Fruit fly (Drosophila melanogaster) whole organism, embryonic: ENCODE results near the gene mRpL14.

Experiments
- ATbp ChIP-seq: fragments of 200-800 bp; sonication (Bioruptor generic); optimal IDR thresholded peaks from 2 replicates; lab custom pipeline; 2017; ENCODE audit warnings: missing biosample characterization, mild to moderate bottlenecking, missing genetic modification characterization, missing genetic modification reagents
- Aef1 ChIP-seq: fragments of 200-800 bp; sonication (Bioruptor generic); IDR thresholded peaks from 3 replicates; pipeline ENCODE4 v1.3.6; 2022; ENCODE audit warnings: missing biosample characterization, missing genetic modification characterization
- Antp ChIP-seq: fragments of 200-800 bp; sonication (Bioruptor generic); optimal IDR thresholded peaks from 3 replicates; lab custom pipeline; 2016; ENCODE audit warnings: missing biosample characterization, missing genetic modification characterization
- Atf-2 ChIP-seq: fragments of 200-800 bp; sonication (Bioruptor generic); optimal IDR thresholded peaks from 2 replicates; lab custom pipeline; 2016; ENCODE audit warnings: missing biosample characterization, missing genetic modification characterization
- Awh ChIP-seq: fragments of 200-800 bp; sonication (Bioruptor generic); IDR thresholded peaks from 2 replicates; pipeline ENCODE4, ENCODE4 v1.3.6; 2022; ENCODE audit warnings: missing biosample characterization, missing genetic modification characterization
- B-H1 ChIP-seq: fragments of 200-800 bp; sonication (Bioruptor generic); IDR thresholded peaks from 3 replicates; pipeline ENCODE4 v1.3.6; 2022; ENCODE audit warnings: missing biosample characterization, missing genetic modification characterization
- CG10654 ChIP-seq: fragments of 200-800 bp; sonication (Bioruptor generic); optimal IDR thresholded peaks from 2 replicates; lab custom pipeline; 2016; ENCODE audit warnings: missing biosample characterization, missing genetic modification characterization
- CG11398 ChIP-seq: fragments of 200-800 bp; sonication (Bioruptor generic); optimal IDR thresholded peaks from 2 replicates; lab custom pipeline; 2016; ENCODE audit warnings: missing biosample characterization, missing genetic modification characterization
- CG13123 ChIP-seq: fragments of 200-800 bp; sonication (Bioruptor generic); optimal IDR thresholded peaks from 2 replicates; lab custom pipeline; 2016; ENCODE audit warnings: missing biosample characterization, missing genetic modification characterization
- CG14050 ChIP-seq: fragments of 200-800 bp; sonication (Bioruptor generic); IDR thresholded peaks from 3 replicates; pipeline ENCODE4 v1.3.6; 2022; ENCODE audit warnings: missing biosample characterization, missing genetic modification characterization
- CG16815 ChIP-seq: fragments of 200-800 bp; sonication (Bioruptor generic); optimal IDR thresholded peaks from 3 replicates; lab custom pipeline; 2017; ENCODE audit warnings: missing biosample characterization, mild to moderate bottlenecking, missing genetic modification characterization
- CG17912 ChIP-seq: fragments of 200-800 bp; sonication (Bioruptor generic); optimal IDR thresholded peaks from 2 replicates; lab custom pipeline; 2018; ENCODE audit warnings: missing biosample characterization, mild to moderate bottlenecking, missing genetic modification characterization
- CG18599 ChIP-seq: fragments of 200-800 bp; sonication (Bioruptor generic); optimal IDR thresholded peaks from 3 replicates; lab custom pipeline; 2017; ENCODE audit warnings: missing biosample characterization, missing genetic modification characterization, mild to moderate bottlenecking, moderate library complexity, missing genetic modification reagents
- CG31441 ChIP-seq: fragments of 200-800 bp; sonication (Bioruptor generic); IDR thresholded peaks from 2 replicates; pipeline ENCODE4 v1.3.6; 2022; ENCODE audit warnings: missing biosample characterization, missing genetic modification characterization
- CG3163 ChIP-seq: fragments of 200-800 bp; sonication (Bioruptor generic); optimal IDR thresholded peaks from 3 replicates; lab custom pipeline; 2016; ENCODE audit warnings: missing biosample characterization, missing genetic modification characterization
- CG3847 ChIP-seq: fragments of 200-800 bp; sonication (Bioruptor generic); IDR thresholded peaks from 2 replicates; pipeline ENCODE4 v1.3.6; 2022; ENCODE audit warnings: missing biosample characterization, missing genetic modification characterization
- CG4617 ChIP-seq: fragments of 200-800 bp; sonication (Bioruptor generic); optimal IDR thresholded peaks from 3 replicates; lab custom pipeline; 2016; ENCODE audit warnings: missing biosample characterization, missing genetic modification characterization, borderline replicate concordance
- CG6791 ChIP-seq: fragments of 200-800 bp; sonication (Bioruptor generic); IDR thresholded peaks from 3 replicates; pipeline ENCODE4 v1.3.6; 2022; ENCODE audit warnings: missing biosample characterization, missing genetic modification characterization; ENCODE audit not compliant: partially characterized antibody
- CG6813 ChIP-seq: fragments of 200-800 bp; sonication (Bioruptor generic); optimal IDR thresholded peaks from 2 replicates; lab custom pipeline; 2017; ENCODE audit warnings: missing biosample characterization, missing genetic modification characterization, mild to moderate bottlenecking, moderate library complexity, missing genetic modification reagents
- CG7928 ChIP-seq: fragments of 200-800 bp; sonication (Bioruptor generic); optimal IDR thresholded peaks from 2 replicates; lab custom pipeline; 2017; ENCODE audit warnings: missing biosample characterization, mild to moderate bottlenecking, missing genetic modification characterization
- CG8924 ChIP-seq: fragments of 200-800 bp; optimal IDR thresholded peaks from 3 replicates; lab custom pipeline; 2019; ENCODE audit warnings: missing biosample characterization, mild to moderate bottlenecking, missing genetic modification characterization, moderate library complexity
- Dbx ChIP-seq: fragments of 200-800 bp; sonication (Bioruptor generic); IDR thresholded peaks from 3 replicates; pipeline ENCODE4 v1.3.6; 2022; ENCODE audit warnings: missing biosample characterization, missing genetic modification characterization
- Dek ChIP-seq: fragments of 200-800 bp; sonication (Bioruptor generic); optimal IDR thresholded peaks from 3 replicates; lab custom pipeline; 2019; ENCODE audit warnings: missing biosample characterization, mild to moderate bottlenecking, missing genetic modification characterization, moderate library complexity
- Dref ChIP-seq: fragments of 200-800 bp; sonication (Bioruptor generic); IDR thresholded peaks from 2 replicates; pipeline ENCODE4 v1.3.6; 2022; ENCODE audit warnings: missing biosample characterization, missing genetic modification characterization
- Gug ChIP-seq: fragments of 200-800 bp; sonication (Bioruptor generic); IDR thresholded peaks from 4 replicates; pipeline ENCODE4 v1.3.6; 2022; ENCODE audit warnings: missing biosample characterization, missing genetic modification characterization
- HLH54F ChIP-seq: fragments of 200-800 bp; sonication (Bioruptor generic); optimal IDR thresholded peaks from 3 replicates; lab custom pipeline; 2016; ENCODE audit warnings: missing biosample characterization, missing genetic modification characterization
- MBD-R2 ChIP-seq: fragments of 200-800 bp; sonication (Bioruptor generic); IDR thresholded peaks from 2 replicates; pipeline ENCODE4 v1.3.6; 2022; ENCODE audit warnings: missing biosample characterization, missing genetic modification characterization
- Meics ChIP-seq: fragments of 200-800 bp; sonication (Bioruptor generic); optimal IDR thresholded peaks from 2 replicates; lab custom pipeline; 2017; ENCODE audit warnings: missing biosample characterization, mild to moderate bottlenecking, missing genetic modification characterization
- Mes4 ChIP-seq: fragments of 200-800 bp; sonication (Bioruptor generic); optimal IDR thresholded peaks from 2 replicates; lab custom pipeline; 2016; ENCODE audit warnings: missing biosample characterization, missing genetic modification characterization
- Nf-YB ChIP-seq: fragments of 200-800 bp; sonication (Bioruptor generic); optimal IDR thresholded peaks from 3 replicates; lab custom pipeline; 2019; ENCODE audit warnings: missing biosample characterization, mild to moderate bottlenecking, missing genetic modification characterization, moderate library complexity
- Nf-YC ChIP-seq: fragments of 200-800 bp; optimal IDR thresholded peaks from 3 replicates; lab custom pipeline; 2019; ENCODE audit warnings: missing biosample characterization, mild to moderate bottlenecking, missing genetic modification characterization, moderate library complexity
- PHDP ChIP-seq: fragments of 200-800 bp; sonication (Bioruptor generic); optimal IDR thresholded peaks from 3 replicates; lab custom pipeline; 2018; ENCODE audit warnings: missing biosample characterization, mild to moderate bottlenecking, missing genetic modification characterization, moderate library complexity
- Sox100B ChIP-seq: fragments of 200-800 bp; sonication (Bioruptor generic); optimal IDR thresholded peaks from 3 replicates; lab custom pipeline; 2018; ENCODE audit warnings: missing biosample characterization, mild to moderate bottlenecking, missing genetic modification characterization
- Ssrp ChIP-seq: fragments of 200-800 bp; sonication (Bioruptor generic); optimal IDR thresholded peaks from 2 replicates; lab custom pipeline; 2018; ENCODE audit warnings: missing biosample characterization, mild to moderate bottlenecking, missing genetic modification characterization, moderate library complexity
- TFAM ChIP-seq: fragments of 200-800 bp; sonication (Bioruptor generic); optimal IDR thresholded peaks from 2 replicates; lab custom pipeline; 2017; ENCODE audit warnings: missing biosample characterization, missing genetic modification characterization, inconsistent platforms
- ci ChIP-seq: fragments of 200-800 bp; sonication (Bioruptor generic); IDR thresholded peaks from 3 replicates; pipeline ENCODE4 v1.3.6; 2022; ENCODE audit warnings: missing biosample characterization, missing genetic modification characterization
- cwo ChIP-seq: fragments of 200-800 bp; sonication (Bioruptor generic); optimal IDR thresholded peaks from 3 replicates; lab custom pipeline; 2017; ENCODE audit warnings: missing biosample characterization, missing genetic modification characterization, mild to moderate bottlenecking, moderate library complexity, missing genetic modification reagents
- dimm ChIP-seq: fragments of 200-800 bp; sonication (Bioruptor generic); IDR thresholded peaks from 2 replicates; pipeline ENCODE4 v1.3.6; 2022; ENCODE audit warnings: missing biosample characterization, missing genetic modification characterization
- fd102C ChIP-seq: fragments of 200-800 bp; sonication (Bioruptor generic); optimal IDR thresholded peaks from 2 replicates; lab custom pipeline; 2018; ENCODE audit warnings: missing biosample characterization, mild to moderate bottlenecking, missing genetic modification characterization, moderate library complexity
- fd96Cb ChIP-seq: fragments of 200-800 bp; sonication (Bioruptor generic); optimal IDR thresholded peaks from 2 replicates; lab custom pipeline; 2018; ENCODE audit warnings: missing biosample characterization, mild to moderate bottlenecking, missing genetic modification characterization, moderate library complexity
- fu2 ChIP-seq: fragments of 200-800 bp; sonication (Bioruptor generic); optimal IDR thresholded peaks from 2 replicates; lab custom pipeline; 2016; ENCODE audit warnings: missing biosample characterization, missing genetic modification characterization
- nau ChIP-seq: fragments of 200-800 bp; sonication (Bioruptor generic); optimal IDR thresholded peaks from 3 replicates; lab custom pipeline; 2017; ENCODE audit warnings: missing biosample characterization, mild to moderate bottlenecking, missing genetic modification characterization, missing genetic modification reagents
- pnt ChIP-seq: fragments of 200-800 bp; sonication (Bioruptor generic); optimal IDR thresholded peaks from 3 replicates; lab custom pipeline; 2016; ENCODE audit warnings: missing biosample characterization, missing genetic modification characterization
- prd ChIP-seq, 3 experiments: fragments of >200 bp in 2 of 3; fragments of 200-800 bp in 1 of 3; sonication (Bioruptor generic) in 1 of 3; optimal IDR thresholded peaks in 2 of 3; IDR thresholded peaks in 1 of 3; 2 replicates in 2 of 3; 3 replicates in 1 of 3; pipeline versions ENCODE4 v1.3.6 to Lab custom; 2017 to 2022; ENCODE audit warnings: missing biosample characterization in 1 of 3, missing genetic modification characterization in 1 of 3
- seq ChIP-seq: fragments of 200-800 bp; sonication (Bioruptor generic); IDR thresholded peaks from 2 replicates; pipeline ENCODE4 v1.3.6; 2022; ENCODE audit warnings: missing biosample characterization, missing genetic modification characterization
- slbo ChIP-seq: fragments of 200-800 bp; sonication (Bioruptor generic); IDR thresholded peaks from 2 replicates; pipeline ENCODE4 v1.3.6; 2022; ENCODE audit warnings: missing biosample characterization, missing genetic modification characterization
- vvl ChIP-seq: fragments of 200-800 bp; sonication (Bioruptor generic); IDR thresholded peaks from 2 replicates; pipeline ENCODE4 v1.3.6; 2022; ENCODE audit warnings: missing biosample characterization, missing genetic modification characterization
- wor ChIP-seq: fragments of 200-800 bp; sonication (Bioruptor generic); IDR thresholded peaks from 2 replicates; pipeline ENCODE4 v1.3.6; 2022; ENCODE audit warnings: missing biosample characterization, missing genetic modification characterization
- zfh2 ChIP-seq: fragments of 200-800 bp; sonication (Bioruptor generic); optimal IDR thresholded peaks from 2 replicates; lab custom pipeline; 2016; ENCODE audit warnings: missing biosample characterization, missing genetic modification characterization

Gene mRpL14

dm6 chrX:2321900-2322555, 22.4 kb downstream of the mRpL14 start (continued):
- peak; percentile 37 for TF ChIP-seq fd96Cb (tag; lab: Kevin White, UChicago)
- TF ChIP-seq wor (GFP tag; lab: Robert Waterston, UW): peak; percentile 51
- peak; percentile 8 for TF ChIP-seq Dek (tag; lab: Kevin White, UChicago)
- TF ChIP-seq Awh (GFP tag; lab: Robert Waterston, UW): 0 out of 2 replicates have a peak, but pooled peaks have one; percentile 51
- peak; percentile 49; the same call in 2 of the 3 replicates for TF ChIP-seq Aef1
- peak; percentile 82 for TF ChIP-seq ci (GFP tag; lab: Robert Waterston, UW)
- TF ChIP-seq ATbp (GFP tag; lab: Kevin White, UChicago): peak; percentile 36
- TF ChIP-seq CG3163: peak; percentile 20
- TF ChIP-seq zfh2 (GFP tag; lab: Kevin White, UChicago): peak; percentile 39
- peak; percentile 16 for TF ChIP-seq Nf-YB (GFP tag; lab: Kevin White, UChicago)
- peak; percentile 71; the same call in 1 of the 2 replicates for TF ChIP-seq vvl (GFP tag; lab: Robert Waterston, UW)
- TF ChIP-seq prd (optimal IDR thresholded peaks at IDR 0.05; lab: Kevin White, UChicago): no peak
- TF ChIP-seq prd (GFP tag; IDR thresholded peaks at IDR 0.05; lab: Robert Waterston, UW): peak; percentile 90
- no peak for TF ChIP-seq CG7928
- TF ChIP-seq Ssrp: peak; percentile 35
- TF ChIP-seq Mes4: peak; percentile 33
- peak; percentile 17 for TF ChIP-seq CG11398 (GFP tag; lab: Kevin White, UChicago)
- TF ChIP-seq CG4617: peak; percentile 18
- TF ChIP-seq Gug (GFP tag; lab: Robert Waterston, UW): peak; percentile 76; the same call in 3 of the 4 replicates
- TF ChIP-seq CG31441: peak; percentile 30; the same call in 1 of the 2 replicates
- peak; percentile 87 for TF ChIP-seq slbo (GFP tag; lab: Robert Waterston, UW)
- peak; percentile 31; the same call in 1 of the 3 replicates for TF ChIP-seq B-H1 (GFP tag; lab: Robert Waterston, UW)
- peak; percentile 9 for TF ChIP-seq fu2 (GFP tag; lab: Kevin White, UChicago)
- peak; percentile 27; the same call in 1 of the 2 replicates for TF ChIP-seq MBD-R2
- TF ChIP-seq TFAM (GFP tag; lab: Kevin White, UChicago): no peak
- peak; percentile 73 for TF ChIP-seq CG18599 (GFP tag; lab: Kevin White, UChicago)
- TF ChIP-seq pnt: peak; percentile 44
- peak; percentile 49; the same call in 1 of the 2 replicates for TF ChIP-seq CG3847 (GFP tag; lab: Robert Waterston, UW)
- peak; percentile 31 for TF ChIP-seq Meics
- TF ChIP-seq fd102C (GFP tag; lab: Kevin White, UChicago): peak; percentile 6
- peak; percentile 58 for TF ChIP-seq CG16815 (GFP tag; lab: Kevin White, UChicago)
- TF ChIP-seq nau: no peak
- TF ChIP-seq CG8924 (tag; lab: Kevin White, UChicago): peak; percentile 67
- peak; percentile 66 for TF ChIP-seq Antp (GFP tag; lab: Kevin White, UChicago)
- no peak for TF ChIP-seq CG6791 (GFP tag; lab: Robert Waterston, UW)
- TF ChIP-seq dimm (GFP tag; lab: Robert Waterston, UW): 0 out of 2 replicates have a peak, but pooled peaks have one; percentile 24
- no peak for TF ChIP-seq CG13123 (GFP tag; lab: Kevin White, UChicago)
- no peak for TF ChIP-seq Sox100B (GFP tag; lab: Kevin White, UChicago)
- peak; percentile 33 for TF ChIP-seq PHDP
- no peak for TF ChIP-seq Nf-YC (tag; lab: Kevin White, UChicago)
- no peak for TF ChIP-seq Dref (GFP tag; lab: Robert Waterston, UW)
- peak; percentile 62 for TF ChIP-seq seq (GFP tag; lab: Robert Waterston, UW)
- TF ChIP-seq CG17912 (GFP tag; lab: Kevin White, UChicago): no peak
- TF ChIP-seq Dbx (GFP tag; lab: Robert Waterston, UW): 0 out of 3 replicates have a peak, but pooled peaks have one; percentile 47
- TF ChIP-seq CG6813 (GFP tag; lab: Kevin White, UChicago): peak; percentile 23
- TF ChIP-seq HLH54F (GFP tag; lab: Kevin White, UChicago): peak; percentile 24
- peak; percentile 70 for TF ChIP-seq CG14050 (GFP tag; lab: Robert Waterston, UW)
- peak; percentile 8 for TF ChIP-seq CG10654 (GFP tag; lab: Kevin White, UChicago)
- peak; percentile 23 for TF ChIP-seq Atf-2 (GFP tag; lab: Kevin White, UChicago)
- peak; percentile 5 for TF ChIP-seq cwo
